Fruit fly (Drosophila melanogaster) whole organism, prepupa: ENCODE measurements around the gene CG43935.

Experiments
- CG11294 ChIP-seq: fragments of 200-800 bp; sonication (Bioruptor generic); IDR thresholded peaks from 2 replicates; pipeline ENCODE4 v1.3.6; 2022; ENCODE audit warnings: missing biosample characterization, missing genetic modification characterization
- CG11762 ChIP-seq: fragments of 200-800 bp; sonication (Bioruptor generic); optimal IDR thresholded peaks from 3 replicates; lab custom pipeline; 2016; ENCODE audit warnings: missing biosample characterization, missing genetic modification characterization; ENCODE audit not compliant: insufficient read depth
- CG16779 ChIP-seq: fragments of 200-800 bp; sonication (Bioruptor generic); optimal IDR thresholded peaks from 3 replicates; lab custom pipeline; 2017; ENCODE audit warnings: missing biosample characterization, mild to moderate bottlenecking, missing genetic modification characterization
- CG31627 ChIP-seq: fragments of 200-800 bp; sonication (Bioruptor generic); optimal IDR thresholded peaks from 3 replicates; lab custom pipeline; 2016; ENCODE audit warnings: missing biosample characterization, missing genetic modification characterization
- CG7368 ChIP-seq: fragments of 200-800 bp; sonication (Bioruptor generic); optimal IDR thresholded peaks from 3 replicates; lab custom pipeline; 2016; ENCODE audit warnings: missing biosample characterization, missing genetic modification characterization
- Hr39 ChIP-seq: fragments of 200-800 bp; sonication (Bioruptor generic); optimal IDR thresholded peaks from 2 replicates; lab custom pipeline; 2016; ENCODE audit warnings: missing biosample characterization, missing genetic modification characterization
- Smox ChIP-seq: fragments of 200-800 bp; sonication (Bioruptor generic); optimal IDR thresholded peaks from 3 replicates; lab custom pipeline; 2016; ENCODE audit warnings: missing biosample characterization, missing genetic modification characterization
- cyc ChIP-seq: fragments of 200-800 bp; sonication (Bioruptor generic); optimal IDR thresholded peaks from 3 replicates; lab custom pipeline; 2016; ENCODE audit warnings: missing biosample characterization, missing genetic modification characterization
- dsx ChIP-seq: fragments of 200-800 bp; optimal IDR thresholded peaks from 3 replicates; lab custom pipeline; 2019; ENCODE audit warnings: missing biosample characterization, mild to moderate bottlenecking, missing genetic modification characterization, moderate library complexity; ENCODE audit not compliant: poor library complexity, severe bottlenecking
- eg ChIP-seq: fragments of 200-800 bp; sonication (Bioruptor generic); IDR thresholded peaks from 3 replicates; pipeline ENCODE4 v1.3.6; 2022; ENCODE audit warnings: missing biosample characterization, missing genetic modification characterization
- lz ChIP-seq: fragments of 200-800 bp; sonication (Bioruptor generic); optimal IDR thresholded peaks from 3 replicates; lab custom pipeline; 2016; ENCODE audit warnings: missing biosample characterization, missing genetic modification characterization

DNA sequence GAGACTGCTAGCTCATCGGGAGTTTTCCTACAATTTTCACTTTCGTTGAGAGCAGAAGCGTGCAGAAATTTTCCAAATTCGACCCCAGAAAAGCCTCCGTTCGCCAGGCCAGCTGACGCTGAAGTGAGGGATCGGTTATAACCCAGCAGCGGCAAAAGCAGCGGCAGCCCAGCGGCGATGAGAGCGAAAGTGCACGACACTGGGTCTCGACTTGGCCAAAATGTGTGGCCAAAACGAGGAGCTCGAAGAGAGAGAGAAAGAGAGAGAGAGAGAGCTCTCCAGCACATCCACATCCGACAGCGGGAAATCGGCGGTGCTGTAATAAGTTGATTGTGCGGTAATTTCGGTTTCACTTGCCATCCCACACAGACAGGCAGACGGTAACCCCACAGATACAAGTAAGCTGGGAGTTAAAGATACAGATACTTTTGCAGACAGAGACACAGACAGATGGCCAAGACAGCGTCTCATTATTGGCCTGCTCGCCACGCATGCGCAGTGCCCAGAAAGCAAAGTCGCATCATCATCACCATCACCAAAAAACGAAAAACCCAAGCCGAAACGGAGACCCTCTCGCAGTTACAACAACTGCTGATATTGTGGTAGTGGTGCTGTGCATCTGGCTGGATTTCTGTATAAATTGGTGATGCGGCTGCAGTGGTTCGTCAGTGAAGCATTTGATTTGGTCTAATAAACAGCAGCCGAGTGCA lies 16.5 kb upstream of the CG43935 start, which contains the start of gene TwdlT:
- TF ChIP-seq Hr39: no peak
- TF ChIP-seq CG11294 (GFP tag; lab: Robert Waterston, UW): no peak
- TF ChIP-seq CG31627 (GFP tag; lab: Kevin White, UChicago): no peak
- no peak for TF ChIP-seq CG7368 (GFP tag; lab: Kevin White, UChicago)
- TF ChIP-seq cyc (GFP tag; lab: Kevin White, UChicago): no peak
- TF ChIP-seq eg (GFP tag; lab: Robert Waterston, UW): no peak
- TF ChIP-seq CG11762 (GFP tag; lab: Kevin White, UChicago): no peak
- no peak for TF ChIP-seq Smox (GFP tag; lab: Kevin White, UChicago)
- TF ChIP-seq dsx (GFP tag; lab: Kevin White, UChicago): no peak
- TF ChIP-seq CG16779 (tag; lab: Kevin White, UChicago): no peak
- no peak for TF ChIP-seq lz
